Worm (Caenorhabditis elegans) whole organism, L4 larva: ENCODE results near the gene aldo-2.

ENCODE experiments used
- fos-1 ChIP-seq: fragments of 150-350 bp; optimal IDR thresholded peaks from 2 replicates; lab custom pipeline; 2014; ENCODE audit warnings: missing biosample characterization, missing genetic modification characterization
- jun-1 ChIP-seq: fragments of 150-350 bp; optimal IDR thresholded peaks from 2 replicates; lab custom pipeline; 2014; ENCODE audit warnings: missing biosample characterization, missing genetic modification reagents, missing genetic modification characterization
- lin-15B ChIP-seq: fragments of 150-350 bp; sonication (generic microtip); optimal IDR thresholded peaks from 3 replicates; lab custom pipeline; 2014; ENCODE audit warnings: missing biosample characterization, missing genetic modification characterization
- saeg-2 ChIP-seq: fragments of 200-800 bp; sonication (Bioruptor generic); IDR thresholded peaks from 2 replicates; pipeline ENCODE4 v1.3.6; 2022; ENCODE audit warnings: missing genetic modification reagents, missing genetic modification characterization, missing compliant biosample characterization

DNA sequence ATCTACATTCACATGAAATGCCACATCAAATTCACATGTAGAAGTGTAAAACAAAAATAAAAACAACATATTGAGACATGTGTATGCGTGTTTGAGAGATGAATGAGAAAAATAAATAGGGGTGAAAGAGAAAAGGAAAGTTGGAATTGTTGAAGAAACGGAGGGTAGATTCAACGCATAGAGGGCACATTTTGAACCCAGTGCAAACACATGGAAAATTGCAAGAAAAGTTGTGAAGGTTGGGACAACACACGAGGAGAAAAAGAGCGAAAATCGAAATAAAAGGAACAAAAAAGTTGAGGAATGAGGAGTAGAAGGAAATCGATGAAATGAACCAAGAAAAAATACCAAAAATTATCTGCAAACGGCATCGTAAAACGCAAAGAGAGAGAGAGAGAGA, 36.8 kb downstream of the aldo-2 start:
- TF ChIP-seq jun-1 (tag; lab: Kevin White, UChicago): no peak
- TF ChIP-seq fos-1 (tag; lab: Kevin White, UChicago): no peak
- no peak for TF ChIP-seq lin-15B (tag; lab: Kevin White, UChicago)
- TF ChIP-seq saeg-2 (GFP tag; lab: Robert Waterston, UW): no peak
